Worm (Caenorhabditis elegans): Measurements from ENCODE around the gene Y81G3A.1.

DNA sequence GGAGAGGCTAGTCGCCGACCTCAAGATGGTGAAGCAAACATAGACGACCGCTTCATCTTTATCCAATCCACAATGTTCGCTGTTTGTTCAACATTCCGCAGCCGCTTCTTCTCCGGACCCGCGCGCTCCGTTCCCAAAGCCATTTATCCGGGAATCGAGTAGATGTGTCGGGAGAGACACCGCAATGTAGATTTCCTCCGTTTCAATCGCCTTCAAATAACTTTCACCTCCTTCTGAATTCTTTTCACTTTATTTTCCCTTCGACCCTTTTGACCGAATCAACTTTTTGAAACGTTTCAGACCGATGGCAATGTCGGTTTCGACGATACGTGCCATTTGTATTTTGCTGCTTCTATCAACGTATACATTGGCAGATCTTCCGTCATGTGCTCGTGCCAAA is 24.0 kb upstream of the Y81G3A.1 start, which contains the start of gene pqn-32:
- TF ChIP-seq him-1 (tag; optimal IDR thresholded peaks at IDR 0.05) (no peak), W03F9.2 (tag; optimal IDR thresholded peaks at IDR 0.05) (no peak), dao-5 (tag; optimal IDR thresholded peaks at IDR 0.05) (no peak)

Data from whole organism, L4/young adult.